Worm (Caenorhabditis elegans) whole organism, L4/young adult: ENCODE measurements around the gene F38G1.3.

Experiments used
- W03F9.2 ChIP-seq: fragments of 150-350 bp; optimal IDR thresholded peaks from 2 replicates; lab custom pipeline; 2014; ENCODE audit warnings: missing biosample characterization, missing genetic modification characterization
- dao-5 ChIP-seq: sonication (generic microtip); optimal IDR thresholded peaks from 2 replicates; lab custom pipeline; 2016; ENCODE audit warnings: missing genotype, missing genetic modification characterization, moderate library complexity, missing compliant biosample characterization
- him-1 ChIP-seq: sonication (generic microtip); optimal IDR thresholded peaks from 2 replicates; lab custom pipeline; 2016; ENCODE audit warnings: missing genotype, missing genetic modification reagents, missing genetic modification characterization, missing compliant biosample characterization

DNA sequence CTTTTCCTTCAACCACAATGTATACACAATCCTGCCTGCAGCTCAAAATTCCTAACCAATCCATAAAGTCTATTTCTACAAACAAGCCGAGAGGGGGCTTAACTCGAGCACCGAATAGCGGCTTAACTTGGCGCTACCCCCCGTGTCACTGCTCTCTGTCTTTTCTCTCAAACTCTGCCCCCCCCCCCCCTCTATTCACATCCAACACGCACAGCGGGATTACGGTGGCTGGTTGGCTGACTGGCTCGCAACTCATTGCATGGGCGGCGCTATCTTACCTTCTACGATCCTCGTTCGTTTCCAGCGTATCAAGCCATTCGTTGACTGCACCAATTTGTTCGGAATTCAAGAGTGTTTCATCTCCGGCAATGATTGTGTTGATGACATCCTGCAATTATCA is 44.8 kb upstream of the F38G1.3 start:
- TF ChIP-seq him-1 (tag; lab: Kevin White, UChicago) (no peak), dao-5 (no peak), W03F9.2 (tag; lab: Kevin White, UChicago) (no peak)
